Fruit fly (Drosophila melanogaster): Measurements from ENCODE around the gene bves.

- TF ChIP-seq ttk (optimal IDR thresholded peaks at IDR 0.05) (no peak), psq (optimal IDR thresholded peaks at IDR 0.05) (no peak), Sin3A (optimal IDR thresholded peaks at IDR 0.05) (no peak), h (optimal IDR thresholded peaks at IDR 0.05) (no peak)
These were observed 48.3 kb downstream of the bves start, which contains the start of gene CG15446 for dm6 chrX:21102106-21102505.

All from Kc167 (cell line).